Worm (Caenorhabditis elegans) whole organism, young adult: ENCODE data around the gene nhr-111.

ENCODE experiments used
- F39B2.1 ChIP-seq: fragments of 200-800 bp; sonication (Bioruptor generic); IDR thresholded peaks from 2 replicates; pipeline ENCODE4 v1.3.6; 2022; ENCODE audit warnings: missing genetic modification reagents, missing genetic modification characterization, missing compliant biosample characterization
- egl-18 ChIP-seq: fragments of 200-800 bp; sonication (Bioruptor generic); IDR thresholded peaks from 2 replicates; pipeline ENCODE4 v1.3.6; 2022; ENCODE audit warnings: missing genetic modification reagents, missing genetic modification characterization, missing compliant biosample characterization
- hrde-1 ChIP-seq: sonication (generic microtip); optimal IDR thresholded peaks from 2 replicates; lab custom pipeline; 2016; ENCODE audit warnings: missing genetic modification characterization, mild to moderate bottlenecking, missing compliant biosample characterization, moderate library complexity, missing genotype, missing genetic modification reagents, borderline replicate concordance
- madf-3 ChIP-seq: fragments of 200-800 bp; sonication (Bioruptor generic); IDR thresholded peaks from 2 replicates; pipeline ENCODE4 v1.3.6; 2022; ENCODE audit warnings: missing genetic modification reagents, missing genetic modification characterization, missing compliant biosample characterization
- nhr-90 ChIP-seq: sonication (generic microtip); optimal IDR thresholded peaks from 2 replicates; lab custom pipeline; 2016; ENCODE audit warnings: missing genotype, mild to moderate bottlenecking, missing genetic modification characterization, missing compliant biosample characterization
- pha-4 ChIP-seq: fragments of 150-350 bp; sonication (generic microtip); optimal IDR thresholded peaks from 2 replicates; lab custom pipeline; 2014; ENCODE audit warnings: missing biosample characterization, missing genetic modification reagents, missing genetic modification characterization
- sea-2 ChIP-seq: fragments of 200-800 bp; sonication (Bioruptor generic); IDR thresholded peaks from 2 replicates; pipeline ENCODE4 v1.3.6; 2022; ENCODE audit warnings: missing genetic modification characterization, missing compliant biosample characterization
- tlf-1 ChIP-seq: fragments of 200-800 bp; sonication (Bioruptor generic); optimal IDR thresholded peaks from 2 replicates; lab custom pipeline; 2018; ENCODE audit warnings: mild to moderate bottlenecking, missing genetic modification characterization, missing compliant biosample characterization

ce11 chrV:16163719-16164118 is 39.1 kb upstream of the nhr-111 start, which contains the start of gene F10A3.12:
- TF ChIP-seq pha-4 (tag; lab: Kevin White, UChicago) (no peak), F39B2.1 (GFP tag; lab: Robert Waterston, UW) (no peak), egl-18 (GFP tag; lab: Robert Waterston, UW) (no peak), nhr-90 (no peak), tlf-1 (no peak), sea-2 (GFP tag; lab: Robert Waterston, UW) (no peak), madf-3 (GFP tag; lab: Robert Waterston, UW) (no peak), hrde-1 (no peak)
